Fruit fly (Drosophila melanogaster) whole organism, wandering third instar larva: ENCODE results near the gene Swip-1.
A peak's percentile ranks its signal among the peaks of the same experiment; 100 is the strongest.

Experiments
- Abd-B ChIP-seq: fragments of >200 bp; optimal IDR thresholded peaks from 2 replicates; lab custom pipeline; 2017; ENCODE audit warnings: missing biosample characterization, missing genetic modification characterization
- CG32264 ChIP-seq: fragments of 200-800 bp; sonication (Bioruptor generic); optimal IDR thresholded peaks from 2 replicates; lab custom pipeline; 2016; ENCODE audit warnings: missing biosample characterization, missing genetic modification characterization
- CG9705 ChIP-seq: fragments of 200-800 bp; sonication (Bioruptor generic); optimal IDR thresholded peaks from 2 replicates; lab custom pipeline; 2018; ENCODE audit warnings: missing biosample characterization, mild to moderate bottlenecking, missing genetic modification characterization
- CrebA ChIP-seq: fragments of 200-800 bp; sonication (Bioruptor generic); optimal IDR thresholded peaks from 2 replicates; lab custom pipeline; 2016; ENCODE audit warnings: missing biosample characterization, mild to moderate bottlenecking, missing genetic modification characterization, borderline replicate concordance
- Dfd ChIP-seq: fragments of >200 bp; optimal IDR thresholded peaks from 2 replicates; lab custom pipeline; 2017; ENCODE audit warnings: missing biosample characterization, missing genetic modification characterization
- GATAd ChIP-seq: sonication (Bioruptor generic); optimal IDR thresholded peaks from 2 replicates; lab custom pipeline; 2016; ENCODE audit warnings: missing biosample characterization, missing genetic modification characterization
- HLH106 ChIP-seq: fragments of 200-800 bp; optimal IDR thresholded peaks from 3 replicates; lab custom pipeline; 2019; ENCODE audit warnings: missing biosample characterization, mild to moderate bottlenecking, missing genetic modification characterization, moderate library complexity
- Hnf4 ChIP-seq: fragments of 200-800 bp; sonication (Bioruptor generic); optimal IDR thresholded peaks from 2 replicates; lab custom pipeline; 2016; ENCODE audit warnings: missing biosample characterization, mild to moderate bottlenecking, missing genetic modification characterization
- Hr78 ChIP-seq: fragments of >200 bp; optimal IDR thresholded peaks from 2 replicates; lab custom pipeline; 2017; ENCODE audit warnings: missing biosample characterization, missing genetic modification characterization
- Hr83 ChIP-seq: fragments of 200-300 bp; sonication (Bioruptor generic); optimal IDR thresholded peaks from 2 replicates; lab custom pipeline; 2016; ENCODE audit warnings: missing biosample characterization, mild to moderate bottlenecking, missing genetic modification characterization, moderate library complexity; ENCODE audit not compliant: poor library complexity, severe bottlenecking
- Jra ChIP-seq: sonication (Bioruptor generic); optimal IDR thresholded peaks from 2 replicates; lab custom pipeline; 2016; ENCODE audit warnings: missing biosample characterization, missing genetic modification characterization
- Mio ChIP-seq: sonication (Bioruptor generic); optimal IDR thresholded peaks from 2 replicates; lab custom pipeline; 2016; ENCODE audit warnings: missing biosample characterization, missing genetic modification characterization
- Myc ChIP-seq: fragments of >200 bp; optimal IDR thresholded peaks from 2 replicates; lab custom pipeline; 2017
- N ChIP-seq: fragments of >200 bp; optimal IDR thresholded peaks from 2 replicates; lab custom pipeline; 2018; ENCODE audit warnings: missing biosample characterization, missing external identifiers, missing genetic modification characterization
- OdsH ChIP-seq: fragments of 200-800 bp; sonication (Bioruptor generic); optimal IDR thresholded peaks from 2 replicates; lab custom pipeline; 2016; ENCODE audit warnings: missing biosample characterization, mild to moderate bottlenecking, missing genetic modification characterization
- Rel ChIP-seq, 2 experiments: fragments of 200-800 bp; sonication (Bioruptor generic) in 1 of 2; optimal IDR thresholded peaks; 2 replicates in 1 of 2; 3 replicates in 1 of 2; lab custom pipeline; 2016 to 2019; ENCODE audit warnings: mild to moderate bottlenecking in 2 of 2, missing biosample characterization in 2 of 2, missing genetic modification characterization in 2 of 2, moderate library complexity in 1 of 2
- Sp1 ChIP-seq: fragments of 200-800 bp; sonication (Bioruptor generic); optimal IDR thresholded peaks from 3 replicates; lab custom pipeline; 2019; ENCODE audit warnings: missing biosample characterization, mild to moderate bottlenecking, missing genetic modification characterization, moderate library complexity
- Vsx2 ChIP-seq: fragments of 200-300, 225-300 bp; sonication (Bioruptor generic); optimal IDR thresholded peaks from 2 replicates; lab custom pipeline; 2018; ENCODE audit warnings: missing biosample characterization, missing genetic modification characterization; ENCODE audit not compliant: partially characterized antibody
- br ChIP-seq: fragments of 200-800 bp; sonication (Bioruptor generic); optimal IDR thresholded peaks from 2 replicates; lab custom pipeline; 2016; ENCODE audit warnings: missing biosample characterization, missing genetic modification characterization
- brk ChIP-seq: fragments of 200-800 bp; sonication (Bioruptor generic); optimal IDR thresholded peaks from 2 replicates; lab custom pipeline; 2016; ENCODE audit warnings: missing biosample characterization, mild to moderate bottlenecking, missing genetic modification characterization
- dl ChIP-seq, 2 experiments: fragments of 175-275, 200-275 bp in 1 of 2; fragments of 200-275 bp in 1 of 2; sonication (Bioruptor generic); optimal IDR thresholded peaks; lab custom pipeline; 2018; ENCODE audit warnings: mild to moderate bottlenecking in 2 of 2, missing biosample characterization in 2 of 2, missing genetic modification characterization in 2 of 2, moderate library complexity in 2 of 2; ENCODE audit not compliant: partially characterized antibody in 2 of 2, insufficient read depth in 1 of 2
- dmrt93B ChIP-seq: fragments of 200-800 bp; sonication (Bioruptor generic); optimal IDR thresholded peaks from 2 replicates; lab custom pipeline; 2018; ENCODE audit warnings: missing biosample characterization, mild to moderate bottlenecking, missing genetic modification characterization
- dsf ChIP-seq: sonication (Bioruptor generic); optimal IDR thresholded peaks from 2 replicates; lab custom pipeline; 2016; ENCODE audit warnings: missing biosample characterization, missing genetic modification characterization, borderline replicate concordance
- ey ChIP-seq: fragments of 200-800 bp; sonication (Bioruptor generic); optimal IDR thresholded peaks from 2 replicates; lab custom pipeline; 2016; ENCODE audit warnings: missing biosample characterization, missing genetic modification characterization
- foxo ChIP-seq, 2 experiments: fragments of 200-800 bp; sonication (Bioruptor generic); optimal IDR thresholded peaks; 2 replicates in 1 of 2; 3 replicates in 1 of 2; lab custom pipeline; 2016 to 2017; ENCODE audit warnings: missing biosample characterization in 2 of 2, missing genetic modification characterization in 2 of 2
- fru ChIP-seq: fragments of 200-800 bp; sonication (Bioruptor generic); optimal IDR thresholded peaks from 3 replicates; lab custom pipeline; 2016; ENCODE audit warnings: missing biosample characterization, mild to moderate bottlenecking, missing genetic modification characterization
- h ChIP-seq: fragments of 200-800 bp; sonication (Bioruptor generic); optimal IDR thresholded peaks from 3 replicates; lab custom pipeline; 2016; ENCODE audit warnings: missing biosample characterization, mild to moderate bottlenecking, missing genetic modification characterization
- jim ChIP-seq: fragments of 175-275, 200-325 bp; sonication (Bioruptor generic); optimal IDR thresholded peaks from 2 replicates; lab custom pipeline; 2016; ENCODE audit warnings: missing biosample characterization, mild to moderate bottlenecking, missing genetic modification characterization
- lola ChIP-seq: fragments of >200 bp; optimal IDR thresholded peaks from 2 replicates; lab custom pipeline; 2017; ENCODE audit warnings: missing biosample characterization, missing genetic modification characterization
- pan ChIP-seq: fragments of >200 bp; optimal IDR thresholded peaks from 2 replicates; lab custom pipeline; 2017
- psq ChIP-seq: fragments of 200-800 bp; sonication (Bioruptor generic); optimal IDR thresholded peaks from 3 replicates; lab custom pipeline; 2017; ENCODE audit warnings: missing biosample characterization, mild to moderate bottlenecking, missing genetic modification characterization, moderate library complexity
- rgr ChIP-seq: fragments of 200-800 bp; sonication (Bioruptor generic); optimal IDR thresholded peaks from 3 replicates; lab custom pipeline; 2016; ENCODE audit warnings: missing biosample characterization, mild to moderate bottlenecking, missing genetic modification characterization
- sage ChIP-seq: fragments of 200-800 bp; sonication (Bioruptor generic); optimal IDR thresholded peaks from 2 replicates; lab custom pipeline; 2016; ENCODE audit warnings: missing biosample characterization, mild to moderate bottlenecking, missing genetic modification characterization
- sv ChIP-seq: fragments of 200-800 bp; sonication (Bioruptor generic); optimal IDR thresholded peaks from 3 replicates; lab custom pipeline; 2016; ENCODE audit warnings: missing biosample characterization, missing genetic modification characterization
- tai ChIP-seq: sonication (Bioruptor generic); optimal IDR thresholded peaks from 2 replicates; lab custom pipeline; 2016; ENCODE audit warnings: missing biosample characterization, missing genetic modification characterization
- usp ChIP-seq: fragments of >200 bp; optimal IDR thresholded peaks from 2 replicates; lab custom pipeline; 2017; ENCODE audit warnings: missing biosample characterization, missing genetic modification characterization
- woc ChIP-seq: sonication (Bioruptor generic); optimal IDR thresholded peaks from 2 replicates; lab custom pipeline; 2016; ENCODE audit warnings: missing biosample characterization, mild to moderate bottlenecking, missing genetic modification characterization

Swip-1 gene

DNA sequence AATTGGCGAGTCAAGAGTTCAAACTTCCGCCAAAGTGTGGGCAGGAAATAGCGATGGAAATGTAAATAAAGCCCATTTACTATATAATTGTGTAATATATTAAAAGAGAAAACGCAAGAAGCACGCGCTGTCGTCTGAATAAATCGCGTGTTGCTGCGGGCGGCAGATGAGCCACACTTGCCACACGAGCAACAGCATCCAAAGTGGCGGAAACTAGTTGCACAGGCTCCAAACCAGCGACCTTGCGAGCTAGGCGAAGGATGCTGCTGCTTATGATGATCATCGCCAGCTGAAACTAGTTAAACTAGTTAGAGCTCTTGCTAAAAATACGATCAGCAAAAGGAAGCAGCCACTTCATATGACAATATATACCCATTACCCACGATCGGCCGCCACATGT, 7.7 kb downstream of the Swip-1 start:
- no peak for TF ChIP-seq Hr78 (GFP tag; lab: Kevin White, UChicago)
- no peak for TF ChIP-seq CG9705 (GFP tag; lab: Kevin White, UChicago)
- no peak for TF ChIP-seq sage (GFP tag; lab: Kevin White, UChicago)
- no peak for TF ChIP-seq dsf (GFP tag; lab: Kevin White, UChicago)
- TF ChIP-seq N (GFP tag; lab: Kevin White, UChicago), result no peak
- no peak for TF ChIP-seq br
- TF ChIP-seq brk (GFP tag; lab: Kevin White, UChicago), result no peak
- no peak for TF ChIP-seq HLH106 (tag; lab: Kevin White, UChicago)
- TF ChIP-seq CrebA (GFP tag; lab: Kevin White, UChicago), result no peak
- TF ChIP-seq OdsH (GFP tag; lab: Kevin White, UChicago), result no peak
- no peak for TF ChIP-seq fru
- TF ChIP-seq rgr (GFP tag; lab: Kevin White, UChicago), result no peak
- no peak for TF ChIP-seq Sp1 (GFP tag; lab: Kevin White, UChicago)
- TF ChIP-seq Abd-B (GFP tag; lab: Kevin White, UChicago), result no peak
- no peak for TF ChIP-seq Jra
- TF ChIP-seq sv (GFP tag; lab: Kevin White, UChicago), result no peak
- TF ChIP-seq, all 38 proteins: peak for 0

DNA sequence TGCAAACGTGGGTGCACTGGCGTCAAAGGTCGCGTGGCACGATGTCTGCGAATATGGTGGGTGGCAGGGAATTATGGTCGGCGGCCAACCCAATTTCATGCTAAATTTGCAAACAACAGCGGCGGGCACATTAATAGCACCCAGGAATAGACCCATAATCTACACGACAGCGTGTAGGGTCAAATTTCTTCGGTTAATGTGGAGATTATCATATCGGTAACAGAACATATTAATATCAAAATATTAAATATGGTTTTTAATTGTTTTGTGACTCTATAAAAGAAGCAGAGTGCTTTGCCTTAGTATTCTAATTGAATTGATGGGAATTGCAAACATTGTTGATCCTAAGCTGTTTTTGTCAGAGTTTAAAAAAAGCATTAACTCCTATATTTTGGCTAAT, 8.2 kb downstream of the Swip-1 start:
- TF ChIP-seq Mio (GFP tag; lab: Kevin White, UChicago), result no peak

DNA sequence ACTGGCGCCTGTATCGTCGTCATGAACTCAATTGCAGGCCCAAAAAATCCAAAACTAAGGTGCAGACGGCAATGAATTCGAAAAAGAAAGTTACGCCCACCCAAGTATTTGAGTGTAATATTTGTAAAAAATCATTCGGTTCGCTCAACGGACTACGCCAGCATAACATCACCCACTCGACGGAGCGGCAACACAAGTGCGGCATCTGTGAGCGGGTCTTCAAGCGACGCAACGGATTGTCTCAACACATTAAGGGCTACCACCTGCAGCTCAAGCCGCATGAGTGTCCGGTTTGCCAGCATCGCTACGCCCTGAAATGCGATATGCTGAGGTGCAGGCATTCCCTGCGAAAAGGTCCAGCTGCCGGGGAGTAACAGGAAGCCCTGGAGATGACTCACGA, 10.3 kb downstream of the Swip-1 start:
- no peak for TF ChIP-seq Sp1 (GFP tag; lab: Kevin White, UChicago)
- no peak for TF ChIP-seq Dfd (GFP tag; lab: Kevin White, UChicago)
- TF ChIP-seq Hr78 (GFP tag; lab: Kevin White, UChicago), result no peak
- TF ChIP-seq dl (GFP tag; optimal IDR thresholded peaks at IDR 0.05; lab: Kevin White, UChicago; ENCODE audit: insufficient read depth in 1 of 2, partially characterized antibody in 2 of 2), result no peak
- no peak for TF ChIP-seq jim
- TF ChIP-seq brk (GFP tag; lab: Kevin White, UChicago), result no peak
- no peak for TF ChIP-seq ey (GFP tag; lab: Kevin White, UChicago)
- TF ChIP-seq Hnf4 (GFP tag; lab: Kevin White, UChicago), result no peak
- no peak for TF ChIP-seq br
- TF ChIP-seq usp (GFP tag; lab: Kevin White, UChicago), result no peak
- no peak for TF ChIP-seq foxo (GFP tag; optimal IDR thresholded peaks at IDR 0.05; lab: Kevin White, UChicago)

DNA sequence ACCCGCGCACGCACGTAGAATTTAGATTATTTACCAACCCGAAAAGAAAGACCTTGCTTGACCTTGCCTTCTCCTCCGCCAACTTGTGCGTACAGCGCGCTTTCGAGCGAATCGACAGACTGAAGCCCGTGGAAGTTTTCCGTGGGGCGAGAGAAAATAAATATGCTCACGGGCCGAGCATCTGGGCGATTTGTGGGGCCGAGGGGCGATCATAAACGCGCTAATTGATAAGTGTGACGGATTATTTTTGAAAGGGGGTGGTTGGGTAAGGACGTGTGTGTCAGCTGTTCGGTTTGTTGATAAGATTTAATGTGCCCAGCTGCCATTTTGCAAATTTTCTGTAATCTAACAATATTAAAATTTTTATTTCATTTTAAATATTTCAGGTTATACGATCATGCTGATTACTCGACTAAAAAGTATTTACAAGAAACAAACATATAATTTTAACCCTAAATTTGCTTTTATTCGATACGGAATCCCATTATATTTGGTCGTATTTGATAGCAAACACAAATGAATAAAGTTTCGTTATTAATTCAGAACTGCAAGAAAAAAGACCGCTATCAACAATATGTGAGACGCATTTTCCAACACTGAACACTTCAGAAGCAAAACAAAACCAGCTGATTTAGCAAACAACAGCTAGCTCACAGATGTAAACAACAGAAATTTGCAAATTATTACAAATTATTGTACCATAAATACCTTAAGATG, 12.9 kb downstream of the Swip-1 start, which contains the start of the genes L2HGDH and CG10431:
Gene L2HGDH (minus strand): TSS at position 386 of the 717 bp plus-strand sequence.
Gene CG10431 (plus strand): TSS at position 648 of the 717 bp plus-strand sequence.
- TF ChIP-seq tai (GFP tag; lab: Kevin White, UChicago) (no peak), CG9705 (GFP tag; lab: Kevin White, UChicago) (peak; percentile 69), br (peak; percentile 71), Jra (peak; percentile 79), sv (GFP tag; lab: Kevin White, UChicago) (peak; percentile 48), lola (GFP tag; lab: Kevin White, UChicago) (no peak), Dfd (GFP tag; lab: Kevin White, UChicago) (no peak), Vsx2 (no peak), Sp1 (GFP tag; lab: Kevin White, UChicago) (peak; percentile 85), Rel (GFP tag; optimal IDR thresholded peaks at IDR 0.05; lab: Kevin White, UChicago) (no peak), Rel (tag; optimal IDR thresholded peaks at IDR 0.05; lab: Kevin White, UChicago) (peak; percentile 57), CrebA (GFP tag; lab: Kevin White, UChicago) (no peak), pan (no peak), Myc (lab: Kevin White, UChicago) (no peak), h (GFP tag; lab: Kevin White, UChicago) (peak; percentile 83), Abd-B (GFP tag; lab: Kevin White, UChicago) (no peak), GATAd (GFP tag; lab: Kevin White, UChicago) (peak; percentile 64), woc (GFP tag; lab: Kevin White, UChicago) (peak; percentile 57), CG32264 (GFP tag; lab: Kevin White, UChicago) (peak; percentile 20), ey (GFP tag; lab: Kevin White, UChicago) (peak; percentile 52), Hr78 (GFP tag; lab: Kevin White, UChicago) (no peak), usp (GFP tag; lab: Kevin White, UChicago) (no peak), N (GFP tag; lab: Kevin White, UChicago) (no peak), foxo (GFP tag; optimal IDR thresholded peaks at IDR 0.05; lab: Kevin White, UChicago) (peak in 1 of 2 experiments; percentile 81), sage (GFP tag; lab: Kevin White, UChicago) (peak; percentile 24), Mio (GFP tag; lab: Kevin White, UChicago) (no peak), fru (peak; percentile 79), dmrt93B (GFP tag; lab: Kevin White, UChicago) (no peak), dl (GFP tag; optimal IDR thresholded peaks at IDR 0.05; lab: Kevin White, UChicago; ENCODE audit: insufficient read depth in 1 of 2, partially characterized antibody in 2 of 2) (no peak), dsf (GFP tag; lab: Kevin White, UChicago) (peak; percentile 32), brk (GFP tag; lab: Kevin White, UChicago) (no peak), psq (GFP tag; lab: Kevin White, UChicago) (peak; percentile 57), jim (no peak), rgr (GFP tag; lab: Kevin White, UChicago) (peak; percentile 76), OdsH (GFP tag; lab: Kevin White, UChicago) (peak; percentile 78), Hr83 (GFP tag; lab: Kevin White, UChicago) (peak; percentile 22), Hnf4 (GFP tag; lab: Kevin White, UChicago) (peak; percentile 77), HLH106 (tag; lab: Kevin White, UChicago) (peak; percentile 80)
